Fruit fly (Drosophila melanogaster) whole organism: ENCODE results near the gene Agpat2.

ENCODE experiments used
- CG8478 ChIP-seq: fragments of >200 bp; optimal IDR thresholded peaks from 2 replicates; lab custom pipeline; 2018; ENCODE audit warnings: inconsistent platforms
- Dll ChIP-seq: fragments of >200 bp; optimal IDR thresholded peaks from 2 replicates; lab custom pipeline; 2017
- EcR ChIP-seq, 2 experiments: fragments of >200 bp; optimal IDR thresholded peaks; 2 replicates each; lab custom pipeline; 2017; ENCODE audit warnings: missing biosample characterization in 2 of 2, missing genetic modification characterization in 2 of 2, missing genetic modification reagents in 2 of 2
- pan ChIP-seq: fragments of >200 bp; optimal IDR thresholded peaks from 2 replicates; lab custom pipeline; 2017
- psq ChIP-seq: fragments of >200 bp; optimal IDR thresholded peaks from 2 replicates; lab custom pipeline; 2017
- usp ChIP-seq: fragments of >200 bp; optimal IDR thresholded peaks from 2 replicates; lab custom pipeline; 2017; ENCODE audit warnings: missing biosample characterization, missing genetic modification characterization, mixed read lengths

Gene Agpat2

dm6 chr2L:8478379-8478778, 14.6 kb upstream of the Agpat2 start:
- TF ChIP-seq Dll (lab: Kevin White, UChicago) (peak; percentile 50), CG8478 (lab: Kevin White, UChicago) (no peak)

DNA sequence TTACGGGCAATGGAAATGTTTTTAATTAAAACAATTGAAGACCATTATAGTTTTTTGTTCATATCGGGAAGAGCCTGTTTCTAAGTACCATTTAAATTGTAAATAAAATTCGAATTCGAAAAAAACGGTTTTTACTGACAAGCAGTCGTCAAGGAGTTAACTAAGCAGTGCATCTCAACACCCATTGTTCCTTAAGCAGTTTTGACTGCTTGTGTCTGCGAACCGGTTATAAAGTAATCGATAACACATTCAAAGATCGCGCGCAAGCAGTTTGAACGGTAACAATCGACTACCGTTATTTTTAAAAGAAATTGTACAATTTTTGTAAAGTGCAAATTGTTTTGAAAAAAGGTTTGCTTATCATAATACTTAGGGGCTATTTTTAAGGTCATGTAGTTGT, 14.2 kb upstream of the Agpat2 start:
- no peak for TF ChIP-seq usp (GFP tag; lab: Kevin White, UChicago)
- TF ChIP-seq CG8478 (lab: Kevin White, UChicago) = no peak
- TF ChIP-seq psq = no peak

- TF ChIP-seq psq = no peak
- no peak for TF ChIP-seq Dll (lab: Kevin White, UChicago)
- no peak for TF ChIP-seq usp (GFP tag; lab: Kevin White, UChicago)
- no peak for TF ChIP-seq pan (lab: Kevin White, UChicago)
- no peak for TF ChIP-seq CG8478 (lab: Kevin White, UChicago)
- TF ChIP-seq EcR (GFP tag; optimal IDR thresholded peaks at IDR 0.05; lab: Kevin White, UChicago) = no peak
Observed at dm6 chr2L:8477049-8477448, 13.3 kb upstream of the Agpat2 start, which contains the start of gene CheA29a. Gene CheA29a (plus strand): TSS chr2L:8477349.

dm6 chr2L:8473448-8473847, 9.7 kb upstream of the Agpat2 start:
- no peak for TF ChIP-seq EcR (GFP tag; optimal IDR thresholded peaks at IDR 0.05; lab: Kevin White, UChicago)
- no peak for TF ChIP-seq CG8478 (lab: Kevin White, UChicago)
- no peak for TF ChIP-seq usp (GFP tag; lab: Kevin White, UChicago)
- no peak for TF ChIP-seq psq
- TF ChIP-seq pan (lab: Kevin White, UChicago) = no peak
- TF ChIP-seq Dll (lab: Kevin White, UChicago) = no peak

DNA sequence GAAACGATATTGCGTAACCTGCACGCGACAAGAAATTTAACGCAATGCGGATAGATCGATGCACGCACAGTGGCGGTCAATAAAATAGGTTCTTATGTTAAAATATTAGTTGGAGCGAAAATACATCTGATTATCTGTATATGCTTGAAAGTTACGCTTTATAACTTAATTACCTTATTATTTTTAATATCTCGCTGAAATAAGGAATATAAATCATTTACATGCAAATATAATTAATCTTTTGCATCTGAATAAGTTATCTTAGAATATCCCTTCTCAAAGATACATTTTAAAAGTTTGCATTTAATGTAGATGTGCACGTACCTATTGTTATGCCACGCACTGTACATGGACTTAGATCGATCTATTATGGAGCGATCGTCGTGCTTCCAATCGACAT, 7.9 kb upstream of the Agpat2 start:
- TF ChIP-seq Dll (lab: Kevin White, UChicago) (no peak), psq (no peak), EcR (GFP tag; optimal IDR thresholded peaks at IDR 0.05; lab: Kevin White, UChicago) (no peak)

dm6 chr2L:8468929-8469681, 5.3 kb upstream of the Agpat2 start:
- no peak for TF ChIP-seq Dll (lab: Kevin White, UChicago)
- TF ChIP-seq psq = no peak
- TF ChIP-seq CG8478 (lab: Kevin White, UChicago) = no peak
- TF ChIP-seq usp (GFP tag; lab: Kevin White, UChicago) = no peak
- no peak for TF ChIP-seq pan (lab: Kevin White, UChicago)

DNA sequence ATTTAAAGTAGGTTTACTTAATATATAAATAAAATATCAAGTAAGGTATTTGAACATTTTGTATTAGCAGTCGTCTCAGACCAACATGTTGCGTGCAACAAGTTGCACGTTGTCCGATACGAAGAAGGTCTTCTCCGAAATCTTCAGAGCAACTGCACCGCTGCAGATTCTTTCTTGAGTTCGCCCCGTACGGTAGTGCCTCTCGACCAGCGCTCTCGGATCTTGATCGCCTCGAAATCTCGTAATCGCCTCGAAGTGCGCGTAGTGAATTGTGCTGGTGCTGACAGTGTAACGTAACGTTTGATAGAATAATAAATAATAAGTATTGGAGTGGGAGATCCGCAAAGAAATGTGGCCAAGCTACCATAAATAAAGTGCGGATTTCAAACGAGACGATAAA, 2.8 kb upstream of the Agpat2 start, which contains the start of gene dachs:
Gene dachs (plus strand): TSS at position 175 of the 400 bp plus-strand sequence.
- TF ChIP-seq CG8478 (lab: Kevin White, UChicago) = no peak
- no peak for TF ChIP-seq usp (GFP tag; lab: Kevin White, UChicago)
- no peak for TF ChIP-seq EcR (GFP tag; optimal IDR thresholded peaks at IDR 0.05; lab: Kevin White, UChicago)
- no peak for TF ChIP-seq Dll (lab: Kevin White, UChicago)
- no peak for TF ChIP-seq psq
- TF ChIP-seq pan (lab: Kevin White, UChicago) = no peak

DNA sequence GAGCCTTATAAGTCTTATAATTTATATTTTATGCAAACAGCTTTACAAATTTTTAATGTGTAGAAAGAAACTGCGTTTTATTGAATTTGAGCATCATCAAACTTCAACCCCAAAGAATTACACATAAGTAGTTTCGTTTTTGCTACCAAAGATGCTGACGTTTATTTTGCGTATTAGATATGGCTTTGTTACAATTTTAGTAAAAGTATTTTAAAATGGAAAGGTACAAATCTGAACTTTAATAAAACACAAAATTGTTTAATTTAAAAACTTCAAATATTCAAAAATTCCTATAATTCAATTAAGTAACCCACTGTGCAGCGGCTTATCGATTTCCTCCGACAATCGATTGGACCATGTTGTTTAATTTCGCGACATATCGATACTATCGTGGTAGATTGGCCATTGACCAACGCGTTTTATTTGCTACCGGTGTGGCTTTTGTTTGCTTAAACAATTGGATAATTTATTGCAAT, 351 bp upstream of the Agpat2 start, which contains the start of gene prg:
Gene prg (plus strand): TSS at position 382 of the 476 bp plus-strand sequence.
- TF ChIP-seq usp (GFP tag; lab: Kevin White, UChicago) (no peak), EcR (GFP tag; optimal IDR thresholded peaks at IDR 0.05; lab: Kevin White, UChicago) (no peak), Dll (lab: Kevin White, UChicago) (no peak), CG8478 (lab: Kevin White, UChicago) (no peak), pan (lab: Kevin White, UChicago) (no peak), psq (no peak)

DNA sequence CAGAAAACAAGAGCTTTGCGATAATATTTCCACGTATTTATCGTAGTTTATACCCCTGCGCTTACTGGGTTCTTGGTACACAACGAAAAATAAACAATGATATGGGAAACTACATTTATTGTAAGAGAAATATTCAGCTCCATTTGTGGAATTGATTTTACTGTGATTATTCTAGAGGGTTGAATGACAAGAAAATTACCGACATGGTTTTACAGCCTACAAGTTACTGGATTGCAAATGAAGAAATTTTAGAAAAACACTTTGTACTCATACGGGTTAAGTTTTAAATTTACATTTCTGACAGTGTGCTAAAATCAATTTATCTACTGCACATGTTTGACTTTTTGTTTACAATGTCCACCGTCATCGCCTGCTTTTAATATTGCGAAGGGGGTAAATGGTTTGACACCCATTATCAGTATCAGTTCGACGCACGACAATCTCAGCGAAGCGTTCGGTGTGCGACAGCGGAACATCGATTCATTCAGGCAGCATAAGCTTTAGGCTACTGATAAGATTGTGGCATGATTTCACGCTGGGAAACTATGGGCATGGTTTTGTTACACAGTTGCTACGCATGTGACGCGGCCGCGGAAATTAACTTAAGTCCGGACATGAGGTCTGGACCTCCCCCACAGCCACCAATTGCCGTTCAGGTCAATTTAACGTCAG, 1.9 kb downstream of the Agpat2 start:
- TF ChIP-seq pan (lab: Kevin White, UChicago) = no peak
- no peak for TF ChIP-seq usp (GFP tag; lab: Kevin White, UChicago)
- TF ChIP-seq CG8478 (lab: Kevin White, UChicago) = no peak
- TF ChIP-seq psq = no peak
- no peak for TF ChIP-seq Dll (lab: Kevin White, UChicago)
- TF ChIP-seq EcR (GFP tag; optimal IDR thresholded peaks at IDR 0.05; lab: Kevin White, UChicago) = no peak

DNA sequence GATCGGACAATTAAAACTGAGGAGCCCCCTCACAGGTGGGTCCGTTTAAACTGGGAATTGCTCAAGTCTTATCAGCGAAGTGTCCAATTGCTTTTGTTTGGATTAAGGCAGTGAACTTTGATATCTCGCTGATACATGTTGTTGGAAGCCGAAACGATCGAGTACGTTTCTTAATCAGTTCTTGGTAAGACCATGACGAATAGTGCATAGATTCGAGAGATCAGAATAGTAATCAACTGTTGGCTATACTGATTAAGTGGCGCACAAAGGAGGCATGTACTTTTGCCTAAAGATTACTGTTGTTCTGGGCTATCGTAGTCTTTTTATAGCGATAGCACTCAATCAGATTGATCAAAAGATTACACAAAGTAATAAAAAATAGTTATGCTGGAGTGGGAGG, 12.3 kb downstream of the Agpat2 start:
- TF ChIP-seq pan (lab: Kevin White, UChicago) (no peak), EcR (GFP tag; optimal IDR thresholded peaks at IDR 0.05; lab: Kevin White, UChicago) (no peak), psq (no peak), usp (GFP tag; lab: Kevin White, UChicago) (no peak), Dll (lab: Kevin White, UChicago) (no peak), CG8478 (lab: Kevin White, UChicago) (no peak)

dm6 chr2L:8449358-8449757, 14.4 kb downstream of the Agpat2 start, which contains the start of gene Aasdh:
Gene Aasdh (minus strand): TSS chr2L:8449576.
- TF ChIP-seq CG8478 (lab: Kevin White, UChicago) = no peak
- no peak for TF ChIP-seq Dll (lab: Kevin White, UChicago)
- TF ChIP-seq psq = no peak
- TF ChIP-seq usp (GFP tag; lab: Kevin White, UChicago) = no peak
- no peak for TF ChIP-seq pan (lab: Kevin White, UChicago)
- no peak for TF ChIP-seq EcR (GFP tag; optimal IDR thresholded peaks at IDR 0.05; lab: Kevin White, UChicago)

dm6 chr2L:8442147-8442546, 21.6 kb downstream of the Agpat2 start, which contains the start of gene CG31897:
Gene CG31897 (plus strand): TSS chr2L:8442447.
- TF ChIP-seq usp (GFP tag; lab: Kevin White, UChicago) (no peak), EcR (GFP tag; optimal IDR thresholded peaks at IDR 0.05; lab: Kevin White, UChicago) (no peak), psq (no peak), CG8478 (lab: Kevin White, UChicago) (no peak), pan (lab: Kevin White, UChicago) (no peak), Dll (lab: Kevin White, UChicago) (no peak)
